Fruit fly (Drosophila melanogaster): Measurements from ENCODE around the gene Rpp30.

The Rpp30 gene

DNA sequence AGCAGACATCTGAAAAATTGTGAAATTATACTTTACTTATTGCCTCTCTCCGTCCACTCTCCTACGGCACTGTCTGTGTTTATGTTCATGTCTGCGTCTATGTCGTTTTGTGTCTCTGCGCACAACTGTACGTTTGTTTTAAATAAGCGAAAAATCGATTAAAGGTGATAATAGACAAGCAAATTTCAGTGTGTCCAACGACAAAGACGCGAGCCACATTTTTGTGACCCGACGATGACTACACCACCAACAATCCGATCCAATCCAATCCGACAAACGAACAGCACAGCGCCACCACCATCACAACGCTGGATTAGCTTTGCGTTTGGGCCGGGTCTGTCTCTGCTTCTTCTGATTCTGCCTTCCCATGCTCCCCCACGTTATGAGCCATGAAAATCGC lies 7.6 kb downstream of the Rpp30 start:
- TF ChIP-seq HLH106 (tag; optimal IDR thresholded peaks at IDR 0.05) (no peak), CG32264 (GFP tag; optimal IDR thresholded peaks at IDR 0.05) (no peak), tai (GFP tag; optimal IDR thresholded peaks at IDR 0.05) (no peak), Vsx2 (GFP tag; optimal IDR thresholded peaks at IDR 0.05; ENCODE audit: partially characterized antibody) (no peak), psq (GFP tag; optimal IDR thresholded peaks at IDR 0.05) (no peak), N (GFP tag; optimal IDR thresholded peaks at IDR 0.05) (no peak), Dif (GFP tag; optimal IDR thresholded peaks at IDR 0.05; ENCODE audit: partially characterized antibody) (no peak), Myc (optimal IDR thresholded peaks at IDR 0.05) (no peak), jim (GFP tag; optimal IDR thresholded peaks at IDR 0.05) (no peak), Hnf4 (GFP tag; optimal IDR thresholded peaks at IDR 0.05) (no peak), Sp1 (GFP tag; optimal IDR thresholded peaks at IDR 0.05) (no peak), Hr83 (GFP tag; optimal IDR thresholded peaks at IDR 0.05; ENCODE audit: poor library complexity, severe bottlenecking) (no peak), brk (GFP tag; optimal IDR thresholded peaks at IDR 0.05) (no peak), br (GFP tag; optimal IDR thresholded peaks at IDR 0.05) (no peak), h (GFP tag; optimal IDR thresholded peaks at IDR 0.05) (no peak), foxo (GFP tag; optimal IDR thresholded peaks at IDR 0.05) (no peak), Jra (GFP tag; optimal IDR thresholded peaks at IDR 0.05) (no peak), dmrt93B (GFP tag; optimal IDR thresholded peaks at IDR 0.05) (no peak), lola (GFP tag; optimal IDR thresholded peaks at IDR 0.05) (no peak)

DNA sequence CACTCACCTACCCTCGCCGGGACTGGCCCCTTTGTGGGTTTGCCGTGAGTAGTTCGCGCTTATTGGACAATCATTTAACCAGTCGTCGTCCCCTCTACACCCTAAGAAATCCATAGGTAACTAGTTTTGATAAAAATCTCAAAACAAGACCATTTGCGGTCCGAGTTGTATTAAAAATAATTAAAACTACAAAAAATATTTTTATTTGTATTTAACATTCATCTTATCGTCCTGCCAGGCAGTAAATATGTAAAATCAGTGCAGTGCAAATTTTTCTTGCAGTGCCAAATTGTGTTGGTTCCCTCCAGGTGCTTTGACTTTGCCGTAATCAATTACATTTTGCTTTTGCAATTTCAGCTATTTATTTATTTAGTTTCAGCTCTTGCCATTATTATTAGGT lies 8.4 kb downstream of the Rpp30 start:
- TF ChIP-seq psq (GFP tag; optimal IDR thresholded peaks at IDR 0.05) (no peak), lola (GFP tag; optimal IDR thresholded peaks at IDR 0.05) (no peak), CG32264 (GFP tag; optimal IDR thresholded peaks at IDR 0.05) (no peak), woc (GFP tag; optimal IDR thresholded peaks at IDR 0.05) (no peak), br (GFP tag; optimal IDR thresholded peaks at IDR 0.05) (no peak)

DNA sequence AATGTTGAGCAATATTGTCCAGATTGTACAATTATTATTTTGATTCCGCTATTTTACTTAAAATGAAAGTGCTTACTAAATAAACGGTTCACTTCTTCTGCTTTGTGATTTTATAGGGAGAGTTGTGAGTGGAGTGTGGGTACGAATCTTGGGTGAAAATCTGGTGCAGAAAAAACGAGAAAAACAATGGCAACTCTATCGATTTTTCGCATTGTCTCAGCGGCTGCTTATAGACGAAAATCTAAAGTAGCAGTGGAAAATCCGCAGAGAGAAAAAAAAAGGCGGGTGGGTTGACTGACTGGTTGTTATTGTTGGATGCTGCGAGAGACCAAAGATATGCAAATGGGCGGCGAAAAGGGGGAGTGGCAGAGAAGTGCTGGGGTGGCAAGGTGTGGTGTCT lies 9.1 kb downstream of the Rpp30 start:
- TF ChIP-seq rgr (GFP tag; optimal IDR thresholded peaks at IDR 0.05) (no peak), ey (GFP tag; optimal IDR thresholded peaks at IDR 0.05) (no peak), foxo (GFP tag; optimal IDR thresholded peaks at IDR 0.05) (no peak), br (GFP tag; optimal IDR thresholded peaks at IDR 0.05) (no peak), psq (GFP tag; optimal IDR thresholded peaks at IDR 0.05) (no peak), tai (GFP tag; optimal IDR thresholded peaks at IDR 0.05) (no peak), lola (GFP tag; optimal IDR thresholded peaks at IDR 0.05) (no peak), CG9705 (GFP tag; optimal IDR thresholded peaks at IDR 0.05) (no peak), N (GFP tag; optimal IDR thresholded peaks at IDR 0.05) (no peak), GATAd (GFP tag; optimal IDR thresholded peaks at IDR 0.05) (no peak), Vsx2 (GFP tag; optimal IDR thresholded peaks at IDR 0.05; ENCODE audit: partially characterized antibody) (no peak), pan (optimal IDR thresholded peaks at IDR 0.05) (no peak), fru (GFP tag; optimal IDR thresholded peaks at IDR 0.05) (no peak), h (GFP tag; optimal IDR thresholded peaks at IDR 0.05) (no peak), Hr83 (GFP tag; optimal IDR thresholded peaks at IDR 0.05; ENCODE audit: poor library complexity, severe bottlenecking) (no peak), dmrt93B (GFP tag; optimal IDR thresholded peaks at IDR 0.05) (no peak), dsf (GFP tag; optimal IDR thresholded peaks at IDR 0.05; ENCODE audit: borderline replicate concordance) (no peak), Myc (optimal IDR thresholded peaks at IDR 0.05) (no peak), CrebA (GFP tag; optimal IDR thresholded peaks at IDR 0.05; ENCODE audit: borderline replicate concordance) (no peak), dl (GFP tag; optimal IDR thresholded peaks at IDR 0.05; ENCODE audit: insufficient read depth in 1 of 2, partially characterized antibody in 2 of 2) (no peak)

DNA sequence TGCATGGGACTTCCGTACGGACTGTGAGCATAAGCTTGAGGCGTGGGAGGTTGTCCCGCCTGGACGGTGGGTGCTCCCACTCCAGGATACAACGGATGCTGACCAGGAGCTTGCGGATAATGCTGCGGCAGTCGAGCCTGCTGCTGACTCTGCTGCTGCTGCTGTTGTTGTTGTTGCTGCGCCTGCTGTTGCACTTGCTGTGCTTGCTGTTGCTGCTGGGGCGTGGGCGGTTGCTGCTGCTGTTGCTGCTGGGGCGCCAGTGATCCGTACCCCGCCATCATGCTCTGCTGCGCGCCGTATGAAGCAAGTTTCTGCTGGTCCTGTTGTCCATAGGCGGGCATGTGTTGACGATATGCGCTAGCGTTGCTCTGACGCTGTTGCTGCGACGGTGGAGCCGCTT lies 10.8 kb downstream of the Rpp30 start:
- peak; percentile 91 for TF ChIP-seq Dfd (GFP tag; optimal IDR thresholded peaks at IDR 0.05)
- no peak for TF ChIP-seq dsf (GFP tag; optimal IDR thresholded peaks at IDR 0.05; ENCODE audit: borderline replicate concordance)

DNA sequence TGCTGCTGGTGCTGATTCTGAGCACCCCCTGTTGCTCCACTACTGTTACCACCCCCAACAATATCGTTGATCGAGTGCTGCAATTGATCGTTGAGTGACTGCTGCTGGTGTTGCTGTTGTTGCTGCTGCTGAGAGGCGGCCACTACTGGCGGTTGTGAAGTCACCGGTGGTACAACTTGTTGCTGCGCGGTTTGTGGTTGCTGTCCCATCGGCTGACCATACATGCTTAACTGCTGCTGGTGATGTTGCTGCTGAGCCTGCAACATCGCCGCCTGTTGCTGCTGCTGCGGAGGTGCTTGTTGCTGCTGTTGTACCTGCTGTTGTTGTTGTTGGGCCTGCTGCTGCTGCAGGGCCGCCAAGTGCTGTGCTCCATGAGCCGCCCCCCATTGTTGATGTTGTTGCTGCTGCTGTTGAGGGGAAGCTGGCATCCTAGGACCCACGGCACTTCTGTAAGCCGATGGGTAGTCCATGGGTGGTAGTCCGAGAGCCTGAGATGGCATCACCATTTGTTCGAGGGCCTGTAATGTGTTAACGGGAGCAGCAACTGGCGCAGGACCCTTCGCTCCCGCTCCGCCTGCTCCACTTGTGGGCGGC lies 11.9 kb downstream of the Rpp30 start:
- no peak for TF ChIP-seq jim (GFP tag; optimal IDR thresholded peaks at IDR 0.05)
- no peak for TF ChIP-seq Hr83 (GFP tag; optimal IDR thresholded peaks at IDR 0.05; ENCODE audit: poor library complexity, severe bottlenecking)
- TF ChIP-seq GATAd (GFP tag; optimal IDR thresholded peaks at IDR 0.05) = no peak
- TF ChIP-seq h (GFP tag; optimal IDR thresholded peaks at IDR 0.05) = no peak
- no peak for TF ChIP-seq Vsx2 (GFP tag; optimal IDR thresholded peaks at IDR 0.05; ENCODE audit: partially characterized antibody)
- TF ChIP-seq CG32264 (GFP tag; optimal IDR thresholded peaks at IDR 0.05) = no peak
- TF ChIP-seq CG9705 (GFP tag; optimal IDR thresholded peaks at IDR 0.05) = no peak
- TF ChIP-seq Dfd (GFP tag; optimal IDR thresholded peaks at IDR 0.05) = peak; percentile 91
- TF ChIP-seq sv (GFP tag; optimal IDR thresholded peaks at IDR 0.05) = no peak

All from whole organism, wandering third instar larva.